Fruit fly (Drosophila melanogaster): Measurements from ENCODE around the gene Pyroxd1.

DNA sequence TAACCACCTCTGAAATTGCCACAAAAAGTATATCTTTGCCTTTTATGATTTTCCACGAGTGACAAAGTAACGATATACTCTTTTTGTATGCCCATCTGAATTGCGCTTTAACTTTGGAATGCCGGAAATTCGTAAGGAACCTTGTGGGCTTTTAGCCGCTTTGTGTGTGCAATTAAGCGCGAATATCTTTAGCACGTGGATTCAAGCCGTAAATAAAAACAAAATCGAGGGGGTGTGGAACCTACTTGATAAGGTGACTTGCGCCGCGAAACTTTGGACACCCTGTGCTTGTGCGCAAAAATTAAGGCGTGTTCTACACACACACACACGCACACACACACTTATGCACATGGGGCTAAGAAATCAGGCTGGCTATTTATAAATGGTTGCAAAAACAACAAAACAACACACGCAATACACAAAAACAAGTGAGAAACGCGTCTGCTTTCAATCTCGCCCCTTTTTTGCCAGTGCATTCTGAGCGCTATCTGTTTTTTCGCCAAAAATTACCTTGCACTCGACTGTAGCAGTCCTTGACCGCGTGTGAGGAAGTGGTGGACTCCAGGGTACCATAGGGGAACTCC is 7.1 kb upstream of the Pyroxd1 start:
- TF ChIP-seq h (optimal IDR thresholded peaks at IDR 0.05) = no peak
- no peak for TF ChIP-seq insv (optimal IDR thresholded peaks at IDR 0.05)
- TF ChIP-seq Myc (optimal IDR thresholded peaks at IDR 0.05) = no peak
- TF ChIP-seq psq (optimal IDR thresholded peaks at IDR 0.05) = no peak
